Worm (Caenorhabditis elegans) whole organism, mixed stage, embryonic: ENCODE measurements around the gene srw-145.

Source experiments
- M03D4.4 ChIP-seq: sonication (generic microtip); optimal IDR thresholded peaks from 2 replicates; lab custom pipeline; 2017; ENCODE audit warnings: mild to moderate bottlenecking, missing genetic modification characterization, missing compliant biosample characterization
- elt-3 ChIP-seq: fragments of 150-350 bp; optimal IDR thresholded peaks from 2 replicates; lab custom pipeline; 2014; ENCODE audit warnings: missing biosample characterization, missing genetic modification characterization
- lsy-2 ChIP-seq: fragments of 150-350 bp; optimal IDR thresholded peaks from 2 replicates; lab custom pipeline; 2014; ENCODE audit warnings: missing biosample characterization, missing genetic modification characterization
- mab-5 ChIP-seq: fragments of 150-350 bp; optimal IDR thresholded peaks from 2 replicates; lab custom pipeline; 2014; ENCODE audit warnings: missing biosample characterization, missing genetic modification characterization
- nhr-12 ChIP-seq: fragments of 150-350 bp; optimal IDR thresholded peaks from 2 replicates; lab custom pipeline; 2014; ENCODE audit warnings: missing biosample characterization, missing genetic modification characterization
- unc-120 ChIP-seq: sonication (generic microtip); optimal IDR thresholded peaks from 2 replicates; lab custom pipeline; 2017; ENCODE audit warnings: missing genetic modification characterization, missing compliant biosample characterization; ENCODE audit not compliant: poor library complexity, severe bottlenecking
- ztf-11 ChIP-seq: fragments of 150-350 bp; optimal IDR thresholded peaks from 2 replicates; lab custom pipeline; 2014; ENCODE audit warnings: missing biosample characterization, missing genetic modification characterization

- TF ChIP-seq ztf-11 (tag; lab: Kevin White, UChicago) (no peak), elt-3 (tag; lab: Kevin White, UChicago) (peak; percentile 31), M03D4.4 (tag; lab: Kevin White, UChicago) (no peak), nhr-12 (tag; lab: Kevin White, UChicago) (no peak), mab-5 (no peak), lsy-2 (no peak), unc-120 (tag; lab: Kevin White, UChicago) (no peak)
Measured at ce11 chrV:13935423-13935822, 1.5 kb upstream of the srw-145 start.
